Worm (Caenorhabditis elegans): Measurements from ENCODE around the gene tsp-17.
A peak's percentile ranks its signal among the peaks of the same experiment; 100 is the strongest.

Gene tsp-17

ce11 chrX:3711581-3712101 lies 30.7 kb downstream of the tsp-17 start:
- TF ChIP-seq sma-9 (GFP tag; optimal IDR thresholded peaks at IDR 0.05), result peak; percentile 55
- no peak for TF ChIP-seq sma-9 (tag; optimal IDR thresholded peaks at IDR 0.05)
- no peak for TF ChIP-seq unc-55 (GFP tag; optimal IDR thresholded peaks at IDR 0.05)

- TF ChIP-seq elt-1 (tag; optimal IDR thresholded peaks at IDR 0.05) (no peak), lin-11 (tag; optimal IDR thresholded peaks at IDR 0.05) (no peak), ZK546.5 (tag; optimal IDR thresholded peaks at IDR 0.05) (no peak), nhr-21 (tag; optimal IDR thresholded peaks at IDR 0.05) (no peak), nhr-237 (tag; optimal IDR thresholded peaks at IDR 0.05) (no peak), unc-39 (tag; optimal IDR thresholded peaks at IDR 0.05) (no peak), Y55F3AM.14 (GFP tag; optimal IDR thresholded peaks at IDR 0.05) (no peak), zag-1 (tag; optimal IDR thresholded peaks at IDR 0.05) (no peak), ceh-16 (tag; optimal IDR thresholded peaks at IDR 0.05) (no peak), nhr-25 (tag; optimal IDR thresholded peaks at IDR 0.05) (no peak), ztf-11 (tag; optimal IDR thresholded peaks at IDR 0.05) (no peak), mab-5 (tag; optimal IDR thresholded peaks at IDR 0.05) (no peak), aly-2 (tag; optimal IDR thresholded peaks at IDR 0.05) (no peak), crh-2 (tag; optimal IDR thresholded peaks at IDR 0.05) (no peak), ztf-4 (tag; optimal IDR thresholded peaks at IDR 0.05) (no peak), snpc-4 (tag; optimal IDR thresholded peaks at IDR 0.05) (no peak), egl-27 (tag; optimal IDR thresholded peaks at IDR 0.05) (no peak)
Measured at ce11 chrX:3714797-3715196, 33.8 kb downstream of the tsp-17 start, which contains the start of gene C01C4.2. TSS of gene C01C4.2 (plus strand) at chrX:3715097.

ce11 chrX:3715835-3716234 lies 34.9 kb downstream of the tsp-17 start:
- no peak for TF ChIP-seq fos-1 (tag; optimal IDR thresholded peaks at IDR 0.05)
- no peak for TF ChIP-seq nhr-237 (tag; optimal IDR thresholded peaks at IDR 0.05)
- TF ChIP-seq alr-1 (tag; optimal IDR thresholded peaks at IDR 0.05), result no peak
- no peak for TF ChIP-seq elt-3 (tag; optimal IDR thresholded peaks at IDR 0.05)
- TF ChIP-seq dmd-4 (tag; optimal IDR thresholded peaks at IDR 0.05), result no peak
- no peak for TF ChIP-seq nhr-21 (tag; optimal IDR thresholded peaks at IDR 0.05)
- TF ChIP-seq sma-9 (GFP tag; optimal IDR thresholded peaks at IDR 0.05), result no peak
- TF ChIP-seq sma-9 (tag; optimal IDR thresholded peaks at IDR 0.05), result no peak
- no peak for TF ChIP-seq ama-1 (optimal IDR thresholded peaks at IDR 0.05)
- no peak for TF ChIP-seq sem-4 (tag; optimal IDR thresholded peaks at IDR 0.05)
- no peak for TF ChIP-seq sma-3 (GFP tag; optimal IDR thresholded peaks at IDR 0.05)
- no peak for TF ChIP-seq ceh-82 (tag; optimal IDR thresholded peaks at IDR 0.05)
- TF ChIP-seq nhr-77 (tag; optimal IDR thresholded peaks at IDR 0.05), result no peak
- no peak for TF ChIP-seq peb-1 (tag; optimal IDR thresholded peaks at IDR 0.05)
- TF ChIP-seq unc-39 (tag; optimal IDR thresholded peaks at IDR 0.05), result no peak
- TF ChIP-seq lsy-2 (tag; optimal IDR thresholded peaks at IDR 0.05), result no peak
- TF ChIP-seq aly-2 (tag; optimal IDR thresholded peaks at IDR 0.05), result no peak

ce11 chrX:3725437-3725836 lies 44.5 kb downstream of the tsp-17 start:
- TF ChIP-seq ama-1 (optimal IDR thresholded peaks at IDR 0.05) (no peak), nhr-11 (tag; optimal IDR thresholded peaks at IDR 0.05) (no peak), nhr-21 (tag; optimal IDR thresholded peaks at IDR 0.05) (no peak), elt-3 (tag; optimal IDR thresholded peaks at IDR 0.05) (no peak), zag-1 (tag; optimal IDR thresholded peaks at IDR 0.05) (no peak), unc-55 (GFP tag; optimal IDR thresholded peaks at IDR 0.05) (no peak), lin-39 (tag; optimal IDR thresholded peaks at IDR 0.05) (no peak), lin-11 (tag; optimal IDR thresholded peaks at IDR 0.05) (no peak), Y55F3AM.14 (GFP tag; optimal IDR thresholded peaks at IDR 0.05) (no peak)

ce11 chrX:3727274-3727673 lies 46.3 kb downstream of the tsp-17 start, which contains the start of gene nlp-1:
TSS of gene nlp-1 (plus strand) at chrX:3727574.
- no peak for TF ChIP-seq lin-11 (tag; optimal IDR thresholded peaks at IDR 0.05)
- TF ChIP-seq egl-27 (tag; optimal IDR thresholded peaks at IDR 0.05), result no peak
- no peak for TF ChIP-seq skn-1 (tag; optimal IDR thresholded peaks at IDR 0.05)
- TF ChIP-seq F13H6.1 (tag; optimal IDR thresholded peaks at IDR 0.05), result no peak
- no peak for TF ChIP-seq R02D3.7 (tag; optimal IDR thresholded peaks at IDR 0.05)
- TF ChIP-seq Y55F3AM.14 (GFP tag; optimal IDR thresholded peaks at IDR 0.05), result no peak
- no peak for TF ChIP-seq snpc-4 (tag; optimal IDR thresholded peaks at IDR 0.05)
- TF ChIP-seq ama-1 (optimal IDR thresholded peaks at IDR 0.05), result no peak
